Worm (Caenorhabditis elegans) whole organism, L2 larva: ENCODE results near the gene Y17G7B.8.

Experiments used
- ceh-16 ChIP-seq: fragments of 150-350 bp; optimal IDR thresholded peaks from 2 replicates; lab custom pipeline; 2014; ENCODE audit warnings: missing biosample characterization, missing genetic modification characterization
- elt-1 ChIP-seq: fragments of 150-350 bp; optimal IDR thresholded peaks from 2 replicates; lab custom pipeline; 2014; ENCODE audit warnings: missing biosample characterization, missing genetic modification characterization
- mab-5 ChIP-seq: fragments of 150-350 bp; optimal IDR thresholded peaks from 2 replicates; lab custom pipeline; 2014; ENCODE audit warnings: missing biosample characterization, missing genetic modification characterization
- nhr-23 ChIP-seq: fragments of 150-350 bp; optimal IDR thresholded peaks from 2 replicates; lab custom pipeline; 2014; ENCODE audit warnings: missing biosample characterization, missing genetic modification reagents, missing genetic modification characterization
- nhr-237 ChIP-seq: fragments of 150-350 bp; optimal IDR thresholded peaks from 2 replicates; lab custom pipeline; 2014; ENCODE audit warnings: missing biosample characterization, missing genetic modification characterization
- unc-39 ChIP-seq: fragments of 150-350 bp; optimal IDR thresholded peaks from 2 replicates; lab custom pipeline; 2014; ENCODE audit warnings: missing biosample characterization, missing genetic modification characterization
- unc-55 ChIP-seq: fragments of 150-350 bp; sonication (generic microtip); optimal IDR thresholded peaks from 3 replicates; lab custom pipeline; 2014; ENCODE audit warnings: missing biosample characterization, missing genetic modification reagents, missing genetic modification characterization
- unc-62 ChIP-seq: fragments of 150-350 bp; optimal IDR thresholded peaks from 2 replicates; lab custom pipeline; 2014; ENCODE audit warnings: missing biosample characterization, missing genetic modification reagents, missing genetic modification characterization
- zag-1 ChIP-seq: fragments of 150-350 bp; optimal IDR thresholded peaks from 2 replicates; lab custom pipeline; 2014; ENCODE audit warnings: missing biosample characterization, missing genetic modification characterization
- ztf-11 ChIP-seq: sonication (generic microtip); optimal IDR thresholded peaks from 2 replicates; lab custom pipeline; 2017; ENCODE audit warnings: missing biosample characterization, missing genetic modification characterization

- TF ChIP-seq nhr-23: no peak
- TF ChIP-seq unc-62 (GFP tag; lab: Kevin White, UChicago): no peak
- no peak for TF ChIP-seq unc-39 (tag; lab: Kevin White, UChicago)
- TF ChIP-seq unc-55: no peak
- TF ChIP-seq elt-1: no peak
- no peak for TF ChIP-seq mab-5 (tag; lab: Kevin White, UChicago)
- TF ChIP-seq ztf-11 (tag; lab: Kevin White, UChicago): no peak
- TF ChIP-seq nhr-237 (tag; lab: Kevin White, UChicago): no peak
- TF ChIP-seq zag-1 (tag; lab: Kevin White, UChicago): no peak
- TF ChIP-seq ceh-16 (tag; lab: Kevin White, UChicago): no peak
Measured at ce11 chrII:12054558-12054957, 27.0 kb upstream of the Y17G7B.8 start.
